Worm (Caenorhabditis elegans): Measurements from ENCODE around the gene M03A8.3.

M03A8.3 gene

ce11 chrX:6804857-6805256, 5.0 kb downstream of the M03A8.3 start (continued):
- peak; percentile 49 for TF ChIP-seq C16A3.4 (tag; optimal IDR thresholded peaks at IDR 0.05)
- no peak for TF ChIP-seq hlh-4 (tag; optimal IDR thresholded peaks at IDR 0.05)
- peak in 1 of 6 experiments; percentile 23 for TF ChIP-seq elt-3 (tag; optimal IDR thresholded peaks at IDR 0.05)
- TF ChIP-seq ceh-90 (tag; optimal IDR thresholded peaks at IDR 0.05), result no peak
- no peak for TF ChIP-seq ztf-4 (tag; optimal IDR thresholded peaks at IDR 0.05)
- TF ChIP-seq nhr-76 (tag; optimal IDR thresholded peaks at IDR 0.05), result no peak
- TF ChIP-seq nhr-11 (tag; optimal IDR thresholded peaks at IDR 0.05), result peak; percentile 15
- peak; percentile 57 for TF ChIP-seq blmp-1 (tag; optimal IDR thresholded peaks at IDR 0.05)
- TF ChIP-seq lin-15B (tag; optimal IDR thresholded peaks at IDR 0.05), result peak; percentile 12
- no peak for TF ChIP-seq zip-4 (GFP tag; optimal IDR thresholded peaks at IDR 0.05)
- TF ChIP-seq aly-2 (tag; optimal IDR thresholded peaks at IDR 0.05), result no peak
- TF ChIP-seq sptf-1 (tag; optimal IDR thresholded peaks at IDR 0.05), result no peak
- peak; percentile 61 for TF ChIP-seq rnt-1 (tag; optimal IDR thresholded peaks at IDR 0.05)
- TF ChIP-seq ama-1 (optimal IDR thresholded peaks at IDR 0.05), result no peak
- peak; percentile 56 to 94 for TF ChIP-seq efl-1 (optimal IDR thresholded peaks at IDR 0.05)
- TF ChIP-seq efl-1 (GFP tag; optimal IDR thresholded peaks at IDR 0.05 in 1 of 2), result peak; percentile 94 to 99
- TF ChIP-seq fkh-4 (tag; optimal IDR thresholded peaks at IDR 0.05; ENCODE audit: borderline replicate concordance), result no peak
- peak; percentile 17 for TF ChIP-seq irx-1 (tag; optimal IDR thresholded peaks at IDR 0.05)
- TF ChIP-seq ceh-88 (GFP tag; IDR thresholded peaks at IDR 0.05), result no peak
- TF ChIP-seq mef-2 (tag; optimal IDR thresholded peaks at IDR 0.05), result no peak
- TF ChIP-seq mab-9 (GFP tag; IDR thresholded peaks at IDR 0.05), result no peak
- TF ChIP-seq nhr-28 (tag; optimal IDR thresholded peaks at IDR 0.05), result no peak
- no peak for TF ChIP-seq vab-15 (tag; optimal IDR thresholded peaks at IDR 0.05)
- peak; percentile 53 for TF ChIP-seq nhr-90 (tag; optimal IDR thresholded peaks at IDR 0.05; ENCODE audit: poor library complexity)
- no peak for TF ChIP-seq C34B4.2 (tag; optimal IDR thresholded peaks at IDR 0.05)
- TF ChIP-seq lsy-2 (tag; optimal IDR thresholded peaks at IDR 0.05), result peak; percentile 47 to 72
- peak; percentile 50 for TF ChIP-seq tbx-2 (tag; optimal IDR thresholded peaks at IDR 0.05)
- no peak for TF ChIP-seq F16B12.6 (tag; optimal IDR thresholded peaks at IDR 0.05)
- no peak for TF ChIP-seq aha-1 (tag; optimal IDR thresholded peaks at IDR 0.05)
- no peak for TF ChIP-seq sox-4 (tag; optimal IDR thresholded peaks at IDR 0.05)
- TF ChIP-seq unc-98 (GFP tag; IDR thresholded peaks at IDR 0.05), result no peak
- TF ChIP-seq nhr-12 (tag; optimal IDR thresholded peaks at IDR 0.05), result no peak
- TF ChIP-seq nhr-20 (tag; optimal IDR thresholded peaks at IDR 0.05), result peak; percentile 67
- TF ChIP-seq pqm-1 (tag; optimal IDR thresholded peaks at IDR 0.05), result no peak
- peak; percentile 41 for TF ChIP-seq unc-86 (tag; optimal IDR thresholded peaks at IDR 0.05)
- peak; percentile 14 for TF ChIP-seq unc-130 (tag; optimal IDR thresholded peaks at IDR 0.05)
- peak; percentile 72 for TF ChIP-seq xbp-1 (tag; optimal IDR thresholded peaks at IDR 0.05)
- TF ChIP-seq hpl-2 (GFP tag; optimal IDR thresholded peaks at IDR 0.05), result no peak
- TF ChIP-seq dpl-1 (GFP tag; optimal IDR thresholded peaks at IDR 0.05), result peak; percentile 92 to 94 (median 92)
- TF ChIP-seq skn-1 (tag; optimal IDR thresholded peaks at IDR 0.05), result peak; percentile 83
- no peak for TF ChIP-seq hlh-17 (GFP tag; optimal IDR thresholded peaks at IDR 0.05; ENCODE audit: borderline replicate concordance)
- TF ChIP-seq egl-13 (tag; optimal IDR thresholded peaks at IDR 0.05), result no peak
- no peak for TF ChIP-seq ets-5 (GFP tag; IDR thresholded peaks at IDR 0.05)
- peak; percentile 58 for TF ChIP-seq grh-1 (GFP tag; IDR thresholded peaks at IDR 0.05)
- TF ChIP-seq efl-3 (GFP tag; optimal IDR thresholded peaks at IDR 0.05), result no peak
- TF ChIP-seq tlp-1 (tag; optimal IDR thresholded peaks at IDR 0.05), result no peak
- no peak for TF ChIP-seq Y116A8C.19 (tag; optimal IDR thresholded peaks at IDR 0.05; ENCODE audit: borderline replicate concordance)
- peak; percentile 18 for TF ChIP-seq jun-1 (tag; optimal IDR thresholded peaks at IDR 0.05)
- TF ChIP-seq nhr-237 (tag; optimal IDR thresholded peaks at IDR 0.05), result no peak
